Fruit fly (Drosophila melanogaster): ENCODE measurements around the gene CG6592.
A peak's percentile ranks its signal among the peaks of the same experiment; 100 is the strongest.

Gene CG6592

DNA sequence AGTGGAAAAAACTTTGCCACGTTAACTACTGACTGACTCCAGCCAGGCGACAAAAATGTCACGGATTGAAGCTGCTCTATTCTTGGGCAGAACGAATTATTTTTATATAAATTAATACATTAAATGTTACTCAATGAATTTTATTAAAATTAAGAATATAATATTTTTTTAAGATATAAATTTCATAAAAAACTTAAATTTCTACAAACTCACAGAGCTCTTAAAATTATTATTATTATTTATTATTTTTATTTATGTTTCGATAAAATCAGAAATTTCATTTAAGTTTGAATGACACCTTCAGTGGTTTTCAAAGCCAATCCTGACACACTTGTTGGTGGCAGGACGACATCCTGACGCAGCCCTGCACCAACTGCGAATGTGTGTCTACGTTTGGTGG lies 25.7 kb downstream of the CG6592 start (continued):
- TF ChIP-seq ERR (GFP tag; optimal IDR thresholded peaks at IDR 0.05) (no peak), Hr3 (GFP tag; optimal IDR thresholded peaks at IDR 0.05) (no peak), CG2120 (GFP tag; optimal IDR thresholded peaks at IDR 0.05) (no peak), Hsf (GFP tag; optimal IDR thresholded peaks at IDR 0.05) (no peak), hbn (GFP tag; IDR thresholded peaks at IDR 0.05; ENCODE audit: partially characterized antibody) (no peak), dpn (GFP tag; optimal IDR thresholded peaks at IDR 0.05) (no peak), jumu (GFP tag; optimal IDR thresholded peaks at IDR 0.05) (no peak), trh (GFP tag; optimal IDR thresholded peaks at IDR 0.05) (no peak), CG4730 (GFP tag; IDR thresholded peaks at IDR 0.05) (no peak), pum (GFP tag; optimal IDR thresholded peaks at IDR 0.05) (no peak), CG31441 (GFP tag; IDR thresholded peaks at IDR 0.05) (peak; percentile 55; the same call in 1 of the 2 replicates), CG11560 (tag; IDR thresholded peaks at IDR 0.05) (no peak), CG17359 (tag; optimal IDR thresholded peaks at IDR 0.05) (peak; percentile 6), NC2α (GFP tag; optimal IDR thresholded peaks at IDR 0.05) (no peak), so (GFP tag; IDR thresholded peaks at IDR 0.05) (no peak), phol (tag; optimal IDR thresholded peaks at IDR 0.05) (peak; percentile 17), z (GFP tag; IDR thresholded peaks at IDR 0.05) (no peak), CG16813 (GFP tag; IDR thresholded peaks at IDR 0.05; ENCODE audit: partially characterized antibody) (no peak), Hmr (GFP tag; optimal IDR thresholded peaks at IDR 0.05) (peak; percentile 36), tap (tag; optimal IDR thresholded peaks at IDR 0.05) (no peak), nau (GFP tag; optimal IDR thresholded peaks at IDR 0.05) (no peak), NK7.1 (GFP tag; optimal IDR thresholded peaks at IDR 0.05) (no peak), B-H1 (GFP tag; IDR thresholded peaks at IDR 0.05) (no peak), Sry-δ (GFP tag; optimal IDR thresholded peaks at IDR 0.05) (no peak), eyg (GFP tag; optimal IDR thresholded peaks at IDR 0.05) (no peak), CrebB (tag; optimal IDR thresholded peaks at IDR 0.05) (no peak), ind (GFP tag; optimal IDR thresholded peaks at IDR 0.05) (no peak), Max (GFP tag; optimal IDR thresholded peaks at IDR 0.05) (no peak), p53 (GFP tag; optimal IDR thresholded peaks at IDR 0.05) (no peak), Blimp-1 (GFP tag; optimal IDR thresholded peaks at IDR 0.05) (peak; percentile 42), CTCF (GFP tag; optimal IDR thresholded peaks at IDR 0.05) (no peak), CG18599 (GFP tag; optimal IDR thresholded peaks at IDR 0.05) (peak; percentile 68), CG8290 (GFP tag; optimal IDR thresholded peaks at IDR 0.05) (no peak), CG8290 (tag; optimal IDR thresholded peaks at IDR 0.05) (no peak), CG8359 (GFP tag; optimal IDR thresholded peaks at IDR 0.05; ENCODE audit: borderline replicate concordance) (no peak), grau (tag; optimal IDR thresholded peaks at IDR 0.05) (peak; percentile 48), CG34422 (GFP tag; IDR thresholded peaks at IDR 0.05) (no peak), Gug (GFP tag; IDR thresholded peaks at IDR 0.05) (no peak), CG11456 (GFP tag; IDR thresholded peaks at IDR 0.05) (no peak), Asciz (GFP tag; optimal IDR thresholded peaks at IDR 0.05) (peak; percentile 3), insv (GFP tag; optimal IDR thresholded peaks at IDR 0.05) (no peak), fru (optimal IDR thresholded peaks at IDR 0.05) (no peak), sd (tag; optimal IDR thresholded peaks at IDR 0.05) (no peak), Sin3A (optimal IDR thresholded peaks at IDR 0.05) (no peak), CG12155 (GFP tag; optimal IDR thresholded peaks at IDR 0.05) (no peak), CG15011 (GFP tag; optimal IDR thresholded peaks at IDR 0.05) (no peak), CG2116 (GFP tag; optimal IDR thresholded peaks at IDR 0.05) (no peak), cwo (GFP tag; optimal IDR thresholded peaks at IDR 0.05) (peak; percentile 12), grn (GFP tag; optimal IDR thresholded peaks at IDR 0.05) (no peak), CG10979 (tag; optimal IDR thresholded peaks at IDR 0.05) (peak; percentile 51), CG5953 (GFP tag; IDR thresholded peaks at IDR 0.05) (no peak), CG7357 (GFP tag; IDR thresholded peaks at IDR 0.05) (no peak), CG13287 (GFP tag; IDR thresholded peaks at IDR 0.05; ENCODE audit: partially characterized antibody) (no peak), Tbp (GFP tag; optimal IDR thresholded peaks at IDR 0.05) (no peak)

Measured in whole organism, embryonic.